Worm (Caenorhabditis elegans) whole organism, L1 larva: ENCODE results near the gene pdhk-2.

Experiments used
- C04F5.9 ChIP-seq: sonication (generic microtip); optimal IDR thresholded peaks from 2 replicates; lab custom pipeline; 2016; ENCODE audit warnings: missing genetic modification characterization, missing compliant biosample characterization
- C16A3.4 ChIP-seq: fragments of 150-350 bp; optimal IDR thresholded peaks from 2 replicates; lab custom pipeline; 2014; ENCODE audit warnings: missing biosample characterization, missing genetic modification characterization
- F16B12.6 ChIP-seq: fragments of 150-350 bp; optimal IDR thresholded peaks from 2 replicates; lab custom pipeline; 2014; ENCODE audit warnings: missing biosample characterization, missing genetic modification characterization
- aha-1 ChIP-seq: fragments of 150-350 bp; optimal IDR thresholded peaks from 2 replicates; lab custom pipeline; 2014; ENCODE audit warnings: missing biosample characterization, missing genetic modification characterization
- alr-1 ChIP-seq: fragments of 200-800 bp; sonication (Bioruptor generic); optimal IDR thresholded peaks from 2 replicates; lab custom pipeline; 2018; ENCODE audit warnings: borderline replicate concordance, mild to moderate bottlenecking, missing genetic modification characterization, missing compliant biosample characterization
- aly-2 ChIP-seq: fragments of 150-350 bp; optimal IDR thresholded peaks from 2 replicates; lab custom pipeline; 2014; ENCODE audit warnings: missing biosample characterization, missing genetic modification characterization
- ama-1 ChIP-seq: fragments of 150-350 bp; optimal IDR thresholded peaks from 2 replicates; lab custom pipeline; 2014
- blmp-1 ChIP-seq: fragments of 150-350 bp; optimal IDR thresholded peaks from 2 replicates; lab custom pipeline; 2014; ENCODE audit warnings: missing biosample characterization, missing genetic modification characterization
- ceh-8 ChIP-seq: fragments of 200-800 bp; sonication (Bioruptor generic); optimal IDR thresholded peaks from 2 replicates; lab custom pipeline; 2018; ENCODE audit warnings: mild to moderate bottlenecking, missing genetic modification characterization, moderate library complexity, missing compliant biosample characterization
- ceh-88 ChIP-seq: fragments of 200-800 bp; sonication (Bioruptor generic); IDR thresholded peaks from 2 replicates; pipeline ENCODE4 v1.3.6; 2022; ENCODE audit warnings: missing genetic modification characterization, missing compliant biosample characterization
- ceh-90 ChIP-seq: sonication (generic microtip); optimal IDR thresholded peaks from 2 replicates; lab custom pipeline; 2016; ENCODE audit warnings: missing genetic modification characterization, missing compliant biosample characterization
- ces-1 ChIP-seq: fragments of 150-350 bp; optimal IDR thresholded peaks from 2 replicates; lab custom pipeline; 2014; ENCODE audit warnings: missing biosample characterization, missing genetic modification reagents, missing genetic modification characterization
- dpl-1 ChIP-seq, 3 experiments: fragments of 150-350 bp in 2 of 3; sonication (generic microtip) in 1 of 3; optimal IDR thresholded peaks; 2 replicates each; lab custom pipeline; 2014 to 2017; ENCODE audit warnings: missing biosample characterization in 3 of 3, missing genetic modification characterization in 3 of 3, missing genetic modification reagents in 3 of 3
- dsc-1 ChIP-seq: sonication (generic microtip); optimal IDR thresholded peaks from 2 replicates; lab custom pipeline; 2016; ENCODE audit warnings: mild to moderate bottlenecking, missing genetic modification characterization, missing compliant biosample characterization
- efl-1 ChIP-seq, 4 experiments: fragments of 150-350 bp; optimal IDR thresholded peaks in 3 of 4; peaks in 1 of 4; 1 replicate in 1 of 4; 2 replicates in 3 of 4; lab custom pipeline; 2014; ENCODE audit warnings: missing biosample characterization in 2 of 4, missing genetic modification characterization in 2 of 4, missing genetic modification reagents in 2 of 4
- egl-27 ChIP-seq, 2 experiments: fragments of 150-350 bp in 1 of 2; sonication (generic microtip); optimal IDR thresholded peaks; 3 replicates each; lab custom pipeline; 2017 to 2018; ENCODE audit warnings: missing biosample characterization in 2 of 2, missing genetic modification characterization in 2 of 2, missing genetic modification reagents in 2 of 2
- elt-2 ChIP-seq: sonication (generic microtip); optimal IDR thresholded peaks from 2 replicates; lab custom pipeline; 2016; ENCODE audit warnings: missing genetic modification characterization, mild to moderate bottlenecking, inconsistent platforms, missing compliant biosample characterization, missing genetic modification reagents
- ets-5 ChIP-seq: fragments of 200-800 bp; sonication (Bioruptor generic); IDR thresholded peaks from 2 replicates; pipeline ENCODE4 v1.3.6; 2022; ENCODE audit warnings: missing genetic modification characterization, missing compliant biosample characterization
- fkh-10 ChIP-seq: sonication (generic microtip); optimal IDR thresholded peaks from 2 replicates; lab custom pipeline; 2017; ENCODE audit warnings: missing biosample characterization, missing genetic modification reagents, missing genetic modification characterization
- fkh-4 ChIP-seq: sonication (generic microtip); optimal IDR thresholded peaks from 2 replicates; lab custom pipeline; 2016; ENCODE audit warnings: missing compliant biosample characterization, missing genetic modification characterization, borderline replicate concordance
- fkh-8 ChIP-seq: sonication (generic microtip); optimal IDR thresholded peaks from 2 replicates; lab custom pipeline; 2016; ENCODE audit warnings: mild to moderate bottlenecking, missing genetic modification characterization, missing compliant biosample characterization
- hlh-4 ChIP-seq: sonication (generic microtip); optimal IDR thresholded peaks from 2 replicates; lab custom pipeline; 2016; ENCODE audit warnings: mild to moderate bottlenecking, missing genetic modification characterization, missing compliant biosample characterization
- irx-1 ChIP-seq: sonication (generic microtip); optimal IDR thresholded peaks from 2 replicates; lab custom pipeline; 2016; ENCODE audit warnings: missing genetic modification characterization, missing compliant biosample characterization
- jun-1 ChIP-seq: fragments of 150-350 bp; optimal IDR thresholded peaks from 2 replicates; lab custom pipeline; 2014; ENCODE audit warnings: missing biosample characterization, missing genetic modification reagents, missing genetic modification characterization
- lin-15B ChIP-seq: fragments of 150-350 bp; sonication (generic microtip); optimal IDR thresholded peaks from 3 replicates; lab custom pipeline; 2014; ENCODE audit warnings: missing biosample characterization, missing genetic modification characterization
- lin-35 ChIP-seq, 2 experiments: fragments of 150-350 bp; optimal IDR thresholded peaks; 2 replicates each; lab custom pipeline; 2014; ENCODE audit warnings: missing biosample characterization in 2 of 2, missing genetic modification characterization in 2 of 2, missing genetic modification reagents in 2 of 2
- lin-39 ChIP-seq: fragments of 150-350 bp; optimal IDR thresholded peaks from 2 replicates; lab custom pipeline; 2014; ENCODE audit warnings: missing biosample characterization, missing genetic modification reagents, missing genetic modification characterization
- lsy-2 ChIP-seq, 2 experiments: fragments of 150-350 bp; optimal IDR thresholded peaks; 2 replicates each; lab custom pipeline; 2014; ENCODE audit warnings: missing biosample characterization in 2 of 2, missing genetic modification characterization in 2 of 2
- mab-9 ChIP-seq: fragments of 200-800 bp; sonication (Bioruptor generic); IDR thresholded peaks from 2 replicates; pipeline ENCODE4 v1.3.6; 2022; ENCODE audit warnings: missing genetic modification reagents, missing genetic modification characterization, missing compliant biosample characterization
- mdl-1 ChIP-seq, 2 experiments: fragments of 150-350 bp; optimal IDR thresholded peaks; 2 replicates each; lab custom pipeline; 2014 to 2017; ENCODE audit warnings: missing biosample characterization in 2 of 2, missing genetic modification characterization in 2 of 2, inconsistent platforms in 1 of 2
- mef-2 ChIP-seq: fragments of 150-350 bp; optimal IDR thresholded peaks from 2 replicates; lab custom pipeline; 2014; ENCODE audit warnings: missing biosample characterization, missing genetic modification characterization
- mep-1 ChIP-seq: fragments of 150-350 bp; optimal IDR thresholded peaks from 2 replicates; lab custom pipeline; 2014; ENCODE audit warnings: missing biosample characterization, missing genetic modification characterization
- nhr-11 ChIP-seq: fragments of 150-350 bp; optimal IDR thresholded peaks from 2 replicates; lab custom pipeline; 2014; ENCODE audit warnings: missing biosample characterization, missing genetic modification characterization
- nhr-19 ChIP-seq: fragments of 200-800 bp; sonication (Bioruptor generic); conservative IDR thresholded peaks from 2 replicates; pipeline ENCODE4 v1.3.6; 2022; ENCODE audit warnings: missing genetic modification characterization, missing compliant biosample characterization
- nhr-20 ChIP-seq: sonication (generic microtip); optimal IDR thresholded peaks from 2 replicates; lab custom pipeline; 2016; ENCODE audit warnings: mild to moderate bottlenecking, missing genetic modification characterization, missing compliant biosample characterization
- nhr-28 ChIP-seq: fragments of 150-350 bp; optimal IDR thresholded peaks from 2 replicates; lab custom pipeline; 2014; ENCODE audit warnings: missing biosample characterization, missing genetic modification characterization
- nhr-71 ChIP-seq: sonication (generic microtip); optimal IDR thresholded peaks from 2 replicates; lab custom pipeline; 2016; ENCODE audit warnings: mild to moderate bottlenecking, missing genetic modification characterization, moderate library complexity, missing compliant biosample characterization
- nhr-76 ChIP-seq: sonication (generic microtip); optimal IDR thresholded peaks from 2 replicates; lab custom pipeline; 2017; ENCODE audit warnings: missing biosample characterization, missing genetic modification characterization
- nhr-77 ChIP-seq: fragments of 150-350 bp; optimal IDR thresholded peaks from 2 replicates; lab custom pipeline; 2014; ENCODE audit warnings: missing biosample characterization, missing genetic modification characterization
- nhr-84 ChIP-seq: sonication (generic microtip); optimal IDR thresholded peaks from 2 replicates; lab custom pipeline; 2017; ENCODE audit warnings: missing biosample characterization, missing genetic modification characterization
- nhr-85 ChIP-seq: sonication (generic microtip); peaks from one replicate; lab custom pipeline; 2016; ENCODE audit warnings: missing genetic modification characterization, inconsistent platforms, missing compliant biosample characterization
- pag-3 ChIP-seq: sonication (generic microtip); optimal IDR thresholded peaks from 2 replicates; lab custom pipeline; 2017; ENCODE audit warnings: missing genetic modification characterization, mild to moderate bottlenecking, missing compliant biosample characterization, antibody characterized with exemption, borderline replicate concordance; ENCODE audit not compliant: insufficient read depth
- pax-3 ChIP-seq: fragments of 200-800 bp; sonication (Bioruptor generic); optimal IDR thresholded peaks from 2 replicates; lab custom pipeline; 2018; ENCODE audit warnings: mild to moderate bottlenecking, missing genetic modification characterization, moderate library complexity, missing compliant biosample characterization
- rnt-1 ChIP-seq: sonication (generic microtip); optimal IDR thresholded peaks from 2 replicates; lab custom pipeline; 2016; ENCODE audit warnings: mild to moderate bottlenecking, missing genetic modification characterization, moderate library complexity, missing compliant biosample characterization
- skn-1 ChIP-seq: fragments of 150-350 bp; optimal IDR thresholded peaks from 2 replicates; lab custom pipeline; 2014; ENCODE audit warnings: missing biosample characterization, missing genetic modification characterization
- snpc-4 ChIP-seq: fragments of 150-350 bp; optimal IDR thresholded peaks from 2 replicates; lab custom pipeline; 2014; ENCODE audit warnings: missing biosample characterization, missing genetic modification characterization
- snu-23 ChIP-seq: sonication (generic microtip); optimal IDR thresholded peaks from 2 replicates; lab custom pipeline; 2016; ENCODE audit warnings: missing genetic modification characterization, missing compliant biosample characterization
- sox-4 ChIP-seq: sonication (generic microtip); optimal IDR thresholded peaks from 2 replicates; lab custom pipeline; 2016; ENCODE audit warnings: missing genetic modification characterization, missing compliant biosample characterization
- sptf-1 ChIP-seq: fragments of 150-350 bp; optimal IDR thresholded peaks from 2 replicates; lab custom pipeline; 2014; ENCODE audit warnings: missing biosample characterization, missing genetic modification characterization
- tlp-1 ChIP-seq: fragments of 150-350 bp; optimal IDR thresholded peaks from 2 replicates; lab custom pipeline; 2014; ENCODE audit warnings: missing biosample characterization, missing genetic modification characterization
- unc-98 ChIP-seq: fragments of 200-800 bp; sonication (Bioruptor generic); IDR thresholded peaks from 2 replicates; pipeline ENCODE4 v1.3.6; 2022; ENCODE audit warnings: missing genetic modification characterization, missing compliant biosample characterization
- xbp-1 ChIP-seq: sonication (generic microtip); optimal IDR thresholded peaks from 2 replicates; lab custom pipeline; 2016; ENCODE audit warnings: missing genetic modification characterization, missing compliant biosample characterization
- ztf-11 ChIP-seq, 2 experiments: sonication (generic microtip); optimal IDR thresholded peaks; 2 replicates each; lab custom pipeline; 2016 to 2017; ENCODE audit warnings: missing genetic modification characterization in 2 of 2, missing biosample characterization in 1 of 2, missing compliant biosample characterization in 1 of 2
- ztf-4 ChIP-seq: fragments of 150-350 bp; optimal IDR thresholded peaks from 2 replicates; lab custom pipeline; 2014; ENCODE audit warnings: missing biosample characterization, missing genetic modification characterization

Gene pdhk-2

DNA sequence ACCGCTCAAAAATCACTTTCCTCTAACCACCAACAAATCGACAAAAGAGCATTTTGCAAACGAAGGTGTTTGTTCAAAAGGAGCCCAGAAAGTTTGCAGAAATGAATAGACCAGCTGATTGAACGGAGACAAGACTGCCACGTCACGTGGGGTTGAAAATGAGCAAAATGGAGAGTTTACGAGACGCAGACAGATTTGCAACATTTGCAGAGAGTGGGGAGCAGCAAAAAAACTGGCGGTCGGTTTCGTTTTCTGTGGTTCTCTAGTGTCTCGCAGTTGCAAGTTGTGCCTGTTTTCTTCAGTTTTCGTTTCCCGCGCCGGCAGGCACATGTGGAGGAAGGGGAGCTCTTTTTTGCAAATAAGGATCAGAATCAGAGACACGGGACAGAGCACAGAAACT is 44.2 kb upstream of the pdhk-2 start:
- TF ChIP-seq elt-2 (tag; lab: Kevin White, UChicago) (peak; percentile 36), efl-1 (optimal IDR thresholded peaks at IDR 0.05; lab: Kevin White, UChicago) (peak; percentile 49 to 58), efl-1 (GFP tag; optimal IDR thresholded peaks at IDR 0.05 in 1 of 2; lab: Kevin White, UChicago) (peak; percentile 43 to 95), lin-15B (tag; lab: Kevin White, UChicago) (no peak), alr-1 (no peak), snu-23 (GFP tag; lab: Kevin White, UChicago) (peak; percentile 57), nhr-76 (tag; lab: Kevin White, UChicago) (no peak), mab-9 (GFP tag; lab: Robert Waterston, UW) (no peak), rnt-1 (tag; lab: Kevin White, UChicago) (peak; percentile 73), mep-1 (tag; lab: Kevin White, UChicago) (peak; percentile 59), dsc-1 (tag; lab: Kevin White, UChicago) (peak; percentile 51), ceh-90 (tag; lab: Kevin White, UChicago) (no peak), nhr-28 (tag; lab: Kevin White, UChicago) (no peak), F16B12.6 (no peak), nhr-85 (tag; lab: Kevin White, UChicago) (no peak), pag-3 (tag; lab: Kevin White, UChicago) (no peak), tlp-1 (tag; lab: Kevin White, UChicago) (no peak), xbp-1 (tag; lab: Kevin White, UChicago) (peak; percentile 27), ces-1 (GFP tag; lab: Kevin White, UChicago) (no peak), ztf-11 (tag; optimal IDR thresholded peaks at IDR 0.05; lab: Kevin White, UChicago) (no peak), ets-5 (GFP tag; lab: Robert Waterston, UW) (no peak), sox-4 (tag; lab: Kevin White, UChicago) (peak; percentile 33), fkh-10 (peak; percentile 7), lsy-2 (tag; optimal IDR thresholded peaks at IDR 0.05; lab: Kevin White, UChicago) (peak; percentile 42 to 81), snpc-4 (tag; lab: Kevin White, UChicago) (peak; percentile 0), mef-2 (tag; lab: Kevin White, UChicago) (no peak), ama-1 (no peak), unc-98 (0 out of 2 replicates have a peak, but pooled peaks have one; percentile 36), dpl-1 (GFP tag; optimal IDR thresholded peaks at IDR 0.05; lab: Kevin White, UChicago) (peak; percentile 23 to 39 (median 32)), ztf-4 (tag; lab: Kevin White, UChicago) (no peak), hlh-4 (tag; lab: Kevin White, UChicago) (no peak), fkh-4 (no peak), nhr-84 (tag; lab: Kevin White, UChicago) (no peak), nhr-77 (peak; percentile 32), nhr-11 (tag; lab: Kevin White, UChicago) (peak; percentile 20), sptf-1 (no peak), lin-35 (GFP tag; optimal IDR thresholded peaks at IDR 0.05; lab: Kevin White, UChicago) (peak; percentile 48 to 62), blmp-1 (tag; lab: Kevin White, UChicago) (no peak), aly-2 (tag; lab: Kevin White, UChicago) (no peak), ceh-88 (GFP tag; lab: Robert Waterston, UW) (0 out of 2 replicates have a peak, but pooled peaks have one; percentile 24), pax-3 (peak; percentile 67), C16A3.4 (tag; lab: Kevin White, UChicago) (peak; percentile 29), mdl-1 (tag; optimal IDR thresholded peaks at IDR 0.05; lab: Kevin White, UChicago) (peak in 1 of 2 experiments; percentile 96), skn-1 (tag; lab: Kevin White, UChicago) (peak; percentile 44), aha-1 (tag; lab: Kevin White, UChicago) (no peak), nhr-20 (peak; percentile 69), jun-1 (peak; percentile 63), fkh-8 (tag; lab: Kevin White, UChicago) (peak; percentile 81), lin-39 (no peak), nhr-19 (GFP tag; lab: Robert Waterston, UW) (peak; percentile 58; the same call in 1 of the 2 replicates), C04F5.9 (no peak), irx-1 (tag; lab: Kevin White, UChicago) (peak; percentile 54), ceh-8 (no peak), egl-27 (tag; optimal IDR thresholded peaks at IDR 0.05; lab: Kevin White, UChicago) (no peak), nhr-71 (tag; lab: Kevin White, UChicago) (peak; percentile 85)
